Worm (Caenorhabditis elegans) whole organism, late embryonic: ENCODE results near the gene Y9C2UA.1.

Source experiments
- dve-1 ChIP-seq: sonication (generic microtip); optimal IDR thresholded peaks from 2 replicates; lab custom pipeline; 2017; ENCODE audit warnings: antibody characterized with exemption, mild to moderate bottlenecking, missing genetic modification characterization, missing compliant biosample characterization
- nfya-1 ChIP-seq: sonication (generic microtip); optimal IDR thresholded peaks from 2 replicates; lab custom pipeline; 2017; ENCODE audit warnings: missing genetic modification characterization, mild to moderate bottlenecking, missing compliant biosample characterization, antibody characterized with exemption, moderate library complexity
- odd-2 ChIP-seq: sonication (generic microtip); optimal IDR thresholded peaks from 2 replicates; lab custom pipeline; 2017; ENCODE audit warnings: antibody characterized with exemption, mild to moderate bottlenecking, missing genetic modification characterization, missing compliant biosample characterization
- pqm-1 ChIP-seq: sonication (generic microtip); optimal IDR thresholded peaks from 2 replicates; lab custom pipeline; 2016; ENCODE audit warnings: missing genetic modification characterization, missing compliant biosample characterization

DNA sequence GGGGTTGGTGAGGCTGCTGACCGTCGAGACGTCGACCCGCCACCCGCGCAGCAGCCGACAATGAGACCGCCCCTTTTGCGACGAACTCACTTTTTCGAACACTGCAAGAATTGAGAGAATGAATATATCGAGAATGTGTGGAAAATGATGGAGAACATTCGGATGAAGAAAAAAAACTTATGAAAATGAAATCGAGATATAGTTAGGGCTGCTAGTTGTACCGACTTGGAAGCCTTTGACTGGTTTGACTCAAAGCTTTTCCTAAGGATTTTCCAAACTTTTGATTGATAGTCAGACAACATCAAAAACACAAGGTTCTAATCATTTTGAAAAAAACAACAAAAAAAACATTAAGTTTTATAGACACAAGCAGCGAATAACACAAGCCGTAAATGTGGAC is 48.9 kb downstream of the Y9C2UA.1 start, which contains the start of gene sym-2:
- TF ChIP-seq nfya-1 (no peak), dve-1 (no peak), odd-2 (tag; lab: Kevin White, UChicago) (no peak), pqm-1 (tag; lab: Kevin White, UChicago) (no peak)
